Fruit fly (Drosophila melanogaster): ENCODE data around the gene Kap-alpha3.

Kap-alpha3 gene

dm6 chr3R:9613124-9613523 lies 35.6 kb upstream of the Kap-alpha3 start (continued):
- TF ChIP-seq CG11696 (GFP tag; IDR thresholded peaks at IDR 0.05) = no peak
- TF ChIP-seq croc (GFP tag; conservative IDR thresholded peaks at IDR 0.05) = no peak; the same call in 2 of the 3 replicates
- TF ChIP-seq CG7556 (GFP tag; optimal IDR thresholded peaks at IDR 0.05) = peak; percentile 46
- no peak for TF ChIP-seq ham (GFP tag; IDR thresholded peaks at IDR 0.05)
- TF ChIP-seq zen (tag; optimal IDR thresholded peaks at IDR 0.05) = no peak
- TF ChIP-seq BEAF-32 (GFP tag; optimal IDR thresholded peaks at IDR 0.05) = no peak
- TF ChIP-seq CG18011 (GFP tag; optimal IDR thresholded peaks at IDR 0.05) = no peak
- no peak for TF ChIP-seq CG17912 (GFP tag; optimal IDR thresholded peaks at IDR 0.05)
- TF ChIP-seq MESR4 (GFP tag; optimal IDR thresholded peaks at IDR 0.05) = no peak
- TF ChIP-seq Sox100B (GFP tag; optimal IDR thresholded peaks at IDR 0.05) = peak; percentile 47
- no peak for TF ChIP-seq nerfin-2 (GFP tag; IDR thresholded peaks at IDR 0.05; ENCODE audit: partially characterized antibody)
- peak; percentile 96 for TF ChIP-seq Drgx (GFP tag; IDR thresholded peaks at IDR 0.05)
- no peak for TF ChIP-seq CG15601 (tag; optimal IDR thresholded peaks at IDR 0.05)
- TF ChIP-seq hb (GFP tag; IDR thresholded peaks at IDR 0.05; ENCODE audit: partially characterized antibody) = no peak
- TF ChIP-seq CG10565 (GFP tag; optimal IDR thresholded peaks at IDR 0.05) = no peak
- TF ChIP-seq ind (GFP tag; optimal IDR thresholded peaks at IDR 0.05) = peak; percentile 49
- no peak for TF ChIP-seq Bgb (GFP tag; IDR thresholded peaks at IDR 0.05; ENCODE audit: partially characterized antibody)
- TF ChIP-seq scrt (GFP tag; optimal IDR thresholded peaks at IDR 0.05) = peak; percentile 82
- no peak for TF ChIP-seq Fer2 (tag; optimal IDR thresholded peaks at IDR 0.05)
- TF ChIP-seq CG2120 (GFP tag; optimal IDR thresholded peaks at IDR 0.05) = peak; percentile 71
- peak; percentile 71 for TF ChIP-seq CG17359 (tag; optimal IDR thresholded peaks at IDR 0.05)
- TF ChIP-seq CG3995 (GFP tag; optimal IDR thresholded peaks at IDR 0.05) = no peak
- TF ChIP-seq HLH3B (GFP tag; IDR thresholded peaks at IDR 0.05) = peak; percentile 70
- TF ChIP-seq HmgZ (tag; optimal IDR thresholded peaks at IDR 0.05) = peak; percentile 18
- peak; percentile 24 for TF ChIP-seq ERR (GFP tag; optimal IDR thresholded peaks at IDR 0.05)
- TF ChIP-seq Awh (GFP tag; IDR thresholded peaks at IDR 0.05) = 0 out of 2 replicates have a peak, but pooled peaks have one; percentile 44
- no peak for TF ChIP-seq jigr1 (GFP tag; IDR thresholded peaks at IDR 0.05)
- TF ChIP-seq Dref (GFP tag; IDR thresholded peaks at IDR 0.05) = no peak
- TF ChIP-seq chm (GFP tag; IDR thresholded peaks at IDR 0.05) = no peak
- TF ChIP-seq amos (GFP tag; IDR thresholded peaks at IDR 0.05; ENCODE audit: partially characterized antibody) = no peak
- TF ChIP-seq CoRest (tag; optimal IDR thresholded peaks at IDR 0.05) = peak; percentile 28

DNA sequence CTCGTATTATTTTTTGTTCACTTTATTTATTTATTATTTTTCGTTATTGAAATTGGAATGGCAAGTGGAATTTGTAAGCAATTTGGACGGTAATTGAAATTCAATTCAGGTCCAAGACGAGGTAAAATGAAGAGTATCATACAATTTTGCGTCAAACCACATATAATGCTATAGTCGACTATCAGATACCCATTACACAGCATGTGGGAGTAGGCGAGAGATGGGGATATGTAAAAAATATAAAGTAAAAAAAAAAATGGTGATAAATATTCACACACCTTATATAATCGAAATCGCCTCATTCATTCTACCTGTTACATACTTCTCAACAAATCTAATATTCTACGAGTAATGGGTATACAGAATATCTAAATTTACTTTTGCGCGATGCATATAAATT lies 34.7 kb upstream of the Kap-alpha3 start:
- TF ChIP-seq Scr (GFP tag; IDR thresholded peaks at IDR 0.05; ENCODE audit: partially characterized antibody) (peak; percentile 56), grau (tag; optimal IDR thresholded peaks at IDR 0.05) (peak; percentile 1), CG18599 (GFP tag; optimal IDR thresholded peaks at IDR 0.05) (peak; percentile 10), lbe (GFP tag; optimal IDR thresholded peaks at IDR 0.05) (peak; percentile 29), row (GFP tag; IDR thresholded peaks at IDR 0.05) (peak; percentile 40; the same call in 2 of the 3 replicates), CG34224 (GFP tag; IDR thresholded peaks at IDR 0.05; ENCODE audit: partially characterized antibody) (peak; percentile 58; the same call in 1 of the 3 replicates), CG6791 (GFP tag; IDR thresholded peaks at IDR 0.05; ENCODE audit: partially characterized antibody) (peak; percentile 49; the same call in 1 of the 3 replicates), Sox102F (GFP tag; optimal IDR thresholded peaks at IDR 0.05) (peak; percentile 31), CG11504 (tag; optimal IDR thresholded peaks at IDR 0.05) (peak; percentile 17), CG7963 (GFP tag; IDR thresholded peaks at IDR 0.05; ENCODE audit: partially characterized antibody) (peak; percentile 66), Dll (GFP tag; IDR thresholded peaks at IDR 0.05; ENCODE audit: partially characterized antibody) (peak; percentile 24; the same call in 1 of the 4 replicates), ken (GFP tag; IDR thresholded peaks at IDR 0.05) (no peak), CG15601 (tag; optimal IDR thresholded peaks at IDR 0.05) (no peak), CG8281 (tag; optimal IDR thresholded peaks at IDR 0.05) (no peak), bbx (GFP tag; IDR thresholded peaks at IDR 0.05; ENCODE audit: partially characterized antibody) (peak; percentile 33; the same call in 1 of the 2 replicates), CG7357 (GFP tag; IDR thresholded peaks at IDR 0.05) (no peak), hb (GFP tag; IDR thresholded peaks at IDR 0.05; ENCODE audit: partially characterized antibody) (peak; percentile 64; the same call in 1 of the 3 replicates), zen2 (GFP tag; IDR thresholded peaks at IDR 0.05; ENCODE audit: partially characterized antibody) (no peak), Xbp1 (GFP tag; optimal IDR thresholded peaks at IDR 0.05) (peak; percentile 22), vnd (GFP tag; IDR thresholded peaks at IDR 0.05; ENCODE audit: partially characterized antibody) (peak; percentile 68), nerfin-2 (GFP tag; IDR thresholded peaks at IDR 0.05; ENCODE audit: partially characterized antibody) (peak; percentile 71)

Measured in whole organism, embryonic.